Fruit fly (Drosophila melanogaster) whole organism, wandering third instar larva: Measurements from ENCODE around the gene Atg8a.

Experiments used
- CG32264 ChIP-seq: fragments of 200-800 bp; sonication (Bioruptor generic); optimal IDR thresholded peaks from 2 replicates; lab custom pipeline; 2016; ENCODE audit warnings: missing biosample characterization, missing genetic modification characterization
- CG9705 ChIP-seq: fragments of 200-800 bp; sonication (Bioruptor generic); optimal IDR thresholded peaks from 2 replicates; lab custom pipeline; 2018; ENCODE audit warnings: missing biosample characterization, mild to moderate bottlenecking, missing genetic modification characterization
- CrebA ChIP-seq: fragments of 200-800 bp; sonication (Bioruptor generic); optimal IDR thresholded peaks from 2 replicates; lab custom pipeline; 2016; ENCODE audit warnings: missing biosample characterization, mild to moderate bottlenecking, missing genetic modification characterization, borderline replicate concordance
- Dfd ChIP-seq: fragments of >200 bp; optimal IDR thresholded peaks from 2 replicates; lab custom pipeline; 2017; ENCODE audit warnings: missing biosample characterization, missing genetic modification characterization
- Dif ChIP-seq: fragments of 200-275, 200-300 bp; sonication (Bioruptor generic); optimal IDR thresholded peaks from 2 replicates; lab custom pipeline; 2018; ENCODE audit warnings: missing biosample characterization, missing genetic modification characterization; ENCODE audit not compliant: partially characterized antibody
- GATAd ChIP-seq: sonication (Bioruptor generic); optimal IDR thresholded peaks from 2 replicates; lab custom pipeline; 2016; ENCODE audit warnings: missing biosample characterization, missing genetic modification characterization
- HLH106 ChIP-seq: fragments of 200-800 bp; optimal IDR thresholded peaks from 3 replicates; lab custom pipeline; 2019; ENCODE audit warnings: missing biosample characterization, mild to moderate bottlenecking, missing genetic modification characterization, moderate library complexity
- Hnf4 ChIP-seq: fragments of 200-800 bp; sonication (Bioruptor generic); optimal IDR thresholded peaks from 2 replicates; lab custom pipeline; 2016; ENCODE audit warnings: missing biosample characterization, mild to moderate bottlenecking, missing genetic modification characterization
- Hr83 ChIP-seq: fragments of 200-300 bp; sonication (Bioruptor generic); optimal IDR thresholded peaks from 2 replicates; lab custom pipeline; 2016; ENCODE audit warnings: missing biosample characterization, mild to moderate bottlenecking, missing genetic modification characterization, moderate library complexity; ENCODE audit not compliant: poor library complexity, severe bottlenecking
- Jra ChIP-seq: sonication (Bioruptor generic); optimal IDR thresholded peaks from 2 replicates; lab custom pipeline; 2016; ENCODE audit warnings: missing biosample characterization, missing genetic modification characterization
- Myc ChIP-seq: fragments of >200 bp; optimal IDR thresholded peaks from 2 replicates; lab custom pipeline; 2017
- N ChIP-seq: fragments of >200 bp; optimal IDR thresholded peaks from 2 replicates; lab custom pipeline; 2018; ENCODE audit warnings: missing biosample characterization, missing external identifiers, missing genetic modification characterization
- OdsH ChIP-seq: fragments of 200-800 bp; sonication (Bioruptor generic); optimal IDR thresholded peaks from 2 replicates; lab custom pipeline; 2016; ENCODE audit warnings: missing biosample characterization, mild to moderate bottlenecking, missing genetic modification characterization
- Rel ChIP-seq, 2 experiments: fragments of 200-800 bp; sonication (Bioruptor generic) in 1 of 2; optimal IDR thresholded peaks; 2 replicates in 1 of 2; 3 replicates in 1 of 2; lab custom pipeline; 2016 to 2019; ENCODE audit warnings: mild to moderate bottlenecking in 2 of 2, missing biosample characterization in 2 of 2, missing genetic modification characterization in 2 of 2, moderate library complexity in 1 of 2
- Sp1 ChIP-seq: fragments of 200-800 bp; sonication (Bioruptor generic); optimal IDR thresholded peaks from 3 replicates; lab custom pipeline; 2019; ENCODE audit warnings: missing biosample characterization, mild to moderate bottlenecking, missing genetic modification characterization, moderate library complexity
- Vsx2 ChIP-seq: fragments of 200-300, 225-300 bp; sonication (Bioruptor generic); optimal IDR thresholded peaks from 2 replicates; lab custom pipeline; 2018; ENCODE audit warnings: missing biosample characterization, missing genetic modification characterization; ENCODE audit not compliant: partially characterized antibody
- br ChIP-seq: fragments of 200-800 bp; sonication (Bioruptor generic); optimal IDR thresholded peaks from 2 replicates; lab custom pipeline; 2016; ENCODE audit warnings: missing biosample characterization, missing genetic modification characterization
- brk ChIP-seq: fragments of 200-800 bp; sonication (Bioruptor generic); optimal IDR thresholded peaks from 2 replicates; lab custom pipeline; 2016; ENCODE audit warnings: missing biosample characterization, mild to moderate bottlenecking, missing genetic modification characterization
- dl ChIP-seq, 2 experiments: fragments of 175-275, 200-275 bp in 1 of 2; fragments of 200-275 bp in 1 of 2; sonication (Bioruptor generic); optimal IDR thresholded peaks; lab custom pipeline; 2018; ENCODE audit warnings: mild to moderate bottlenecking in 2 of 2, missing biosample characterization in 2 of 2, missing genetic modification characterization in 2 of 2, moderate library complexity in 2 of 2; ENCODE audit not compliant: partially characterized antibody in 2 of 2, insufficient read depth in 1 of 2
- dmrt93B ChIP-seq: fragments of 200-800 bp; sonication (Bioruptor generic); optimal IDR thresholded peaks from 2 replicates; lab custom pipeline; 2018; ENCODE audit warnings: missing biosample characterization, mild to moderate bottlenecking, missing genetic modification characterization
- dsf ChIP-seq: sonication (Bioruptor generic); optimal IDR thresholded peaks from 2 replicates; lab custom pipeline; 2016; ENCODE audit warnings: missing biosample characterization, missing genetic modification characterization, borderline replicate concordance
- ey ChIP-seq: fragments of 200-800 bp; sonication (Bioruptor generic); optimal IDR thresholded peaks from 2 replicates; lab custom pipeline; 2016; ENCODE audit warnings: missing biosample characterization, missing genetic modification characterization
- foxo ChIP-seq, 2 experiments: fragments of 200-800 bp; sonication (Bioruptor generic); optimal IDR thresholded peaks; 2 replicates in 1 of 2; 3 replicates in 1 of 2; lab custom pipeline; 2016 to 2017; ENCODE audit warnings: missing biosample characterization in 2 of 2, missing genetic modification characterization in 2 of 2
- fru ChIP-seq: fragments of 200-800 bp; sonication (Bioruptor generic); optimal IDR thresholded peaks from 3 replicates; lab custom pipeline; 2016; ENCODE audit warnings: missing biosample characterization, mild to moderate bottlenecking, missing genetic modification characterization
- h ChIP-seq: fragments of 200-800 bp; sonication (Bioruptor generic); optimal IDR thresholded peaks from 3 replicates; lab custom pipeline; 2016; ENCODE audit warnings: missing biosample characterization, mild to moderate bottlenecking, missing genetic modification characterization
- jim ChIP-seq: fragments of 175-275, 200-325 bp; sonication (Bioruptor generic); optimal IDR thresholded peaks from 2 replicates; lab custom pipeline; 2016; ENCODE audit warnings: missing biosample characterization, mild to moderate bottlenecking, missing genetic modification characterization
- lola ChIP-seq: fragments of >200 bp; optimal IDR thresholded peaks from 2 replicates; lab custom pipeline; 2017; ENCODE audit warnings: missing biosample characterization, missing genetic modification characterization
- pan ChIP-seq: fragments of >200 bp; optimal IDR thresholded peaks from 2 replicates; lab custom pipeline; 2017
- psq ChIP-seq: fragments of 200-800 bp; sonication (Bioruptor generic); optimal IDR thresholded peaks from 3 replicates; lab custom pipeline; 2017; ENCODE audit warnings: missing biosample characterization, mild to moderate bottlenecking, missing genetic modification characterization, moderate library complexity
- rgr ChIP-seq: fragments of 200-800 bp; sonication (Bioruptor generic); optimal IDR thresholded peaks from 3 replicates; lab custom pipeline; 2016; ENCODE audit warnings: missing biosample characterization, mild to moderate bottlenecking, missing genetic modification characterization
- tai ChIP-seq: sonication (Bioruptor generic); optimal IDR thresholded peaks from 2 replicates; lab custom pipeline; 2016; ENCODE audit warnings: missing biosample characterization, missing genetic modification characterization
- usp ChIP-seq: fragments of >200 bp; optimal IDR thresholded peaks from 2 replicates; lab custom pipeline; 2017; ENCODE audit warnings: missing biosample characterization, missing genetic modification characterization
- woc ChIP-seq: sonication (Bioruptor generic); optimal IDR thresholded peaks from 2 replicates; lab custom pipeline; 2016; ENCODE audit warnings: missing biosample characterization, mild to moderate bottlenecking, missing genetic modification characterization

Gene Atg8a

DNA sequence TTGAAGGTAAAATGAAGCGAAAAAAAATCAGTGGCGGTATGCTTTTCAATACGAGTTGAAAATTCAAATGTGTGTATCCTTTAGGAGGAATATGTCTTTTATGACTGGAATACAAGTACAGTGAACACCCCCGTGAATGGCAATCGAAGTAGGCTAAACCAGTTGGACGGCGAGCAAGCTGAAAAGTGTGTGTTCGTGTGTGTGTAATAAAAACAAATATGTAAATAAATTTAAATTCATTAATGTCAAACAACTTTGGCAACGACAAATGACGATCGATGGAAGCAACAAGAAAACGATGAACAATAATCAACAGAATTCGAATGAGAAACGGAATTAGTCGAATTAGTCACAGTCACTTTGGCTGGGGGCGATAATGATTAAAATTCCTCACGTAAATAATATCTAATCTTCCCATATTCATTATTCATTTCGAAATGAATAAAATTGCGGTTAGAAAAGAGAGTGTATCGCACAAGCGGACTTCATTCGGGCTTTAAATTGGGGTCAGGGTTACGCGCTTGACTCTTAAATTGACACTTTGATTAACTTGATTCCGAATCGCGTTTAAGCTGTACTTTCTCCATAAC lies 41.9 kb downstream of the Atg8a start:
- TF ChIP-seq CG32264 (GFP tag; lab: Kevin White, UChicago), result no peak
- TF ChIP-seq Dfd (GFP tag; lab: Kevin White, UChicago), result no peak
- TF ChIP-seq foxo (GFP tag; optimal IDR thresholded peaks at IDR 0.05; lab: Kevin White, UChicago), result no peak
- no peak for TF ChIP-seq Hnf4
- no peak for TF ChIP-seq lola (GFP tag; lab: Kevin White, UChicago)
- no peak for TF ChIP-seq HLH106 (tag; lab: Kevin White, UChicago)
- TF ChIP-seq pan (lab: Kevin White, UChicago), result no peak
- TF ChIP-seq CG9705 (GFP tag; lab: Kevin White, UChicago), result no peak
- TF ChIP-seq usp (GFP tag; lab: Kevin White, UChicago), result no peak
- no peak for TF ChIP-seq N (GFP tag; lab: Kevin White, UChicago)
- no peak for TF ChIP-seq Sp1 (GFP tag; lab: Kevin White, UChicago)
- TF ChIP-seq psq (GFP tag; lab: Kevin White, UChicago), result no peak
- no peak for TF ChIP-seq CrebA (GFP tag; lab: Kevin White, UChicago)
- no peak for TF ChIP-seq dl (GFP tag; optimal IDR thresholded peaks at IDR 0.05; lab: Kevin White, UChicago; ENCODE audit: insufficient read depth in 1 of 2, partially characterized antibody in 2 of 2)
- no peak for TF ChIP-seq Rel (GFP tag; optimal IDR thresholded peaks at IDR 0.05; lab: Kevin White, UChicago)
- no peak for TF ChIP-seq Rel (tag; optimal IDR thresholded peaks at IDR 0.05; lab: Kevin White, UChicago)
- no peak for TF ChIP-seq GATAd (GFP tag; lab: Kevin White, UChicago)
- TF ChIP-seq fru (GFP tag; lab: Kevin White, UChicago), result no peak
- TF ChIP-seq Jra (GFP tag; lab: Kevin White, UChicago), result no peak
- no peak for TF ChIP-seq Dif (GFP tag; lab: Kevin White, UChicago)

dm6 chrX:10723488-10724254 lies 44.5 kb downstream of the Atg8a start:
- TF ChIP-seq fru (GFP tag; lab: Kevin White, UChicago) (peak; percentile 35), woc (peak; percentile 17), Sp1 (GFP tag; lab: Kevin White, UChicago) (no peak), dsf (GFP tag; lab: Kevin White, UChicago) (no peak), jim (GFP tag; lab: Kevin White, UChicago) (no peak), rgr (GFP tag; lab: Kevin White, UChicago) (peak; percentile 28), Myc (lab: Kevin White, UChicago) (no peak), N (GFP tag; lab: Kevin White, UChicago) (no peak), Vsx2 (GFP tag; lab: Kevin White, UChicago) (no peak), tai (GFP tag; lab: Kevin White, UChicago) (no peak), HLH106 (tag; lab: Kevin White, UChicago) (peak; percentile 34), h (GFP tag; lab: Kevin White, UChicago) (peak; percentile 57), foxo (GFP tag; optimal IDR thresholded peaks at IDR 0.05; lab: Kevin White, UChicago) (peak in 1 of 2 experiments; percentile 49), Rel (GFP tag; optimal IDR thresholded peaks at IDR 0.05; lab: Kevin White, UChicago) (no peak), Rel (tag; optimal IDR thresholded peaks at IDR 0.05; lab: Kevin White, UChicago) (no peak), brk (no peak), OdsH (peak; percentile 22), psq (GFP tag; lab: Kevin White, UChicago) (peak; percentile 34), Dif (GFP tag; lab: Kevin White, UChicago) (no peak), dmrt93B (GFP tag; lab: Kevin White, UChicago) (peak; percentile 13), Hr83 (GFP tag; lab: Kevin White, UChicago) (no peak), CG9705 (GFP tag; lab: Kevin White, UChicago) (no peak), br (GFP tag; lab: Kevin White, UChicago) (peak; percentile 11), ey (GFP tag; lab: Kevin White, UChicago) (peak; percentile 42), Hnf4 (peak; percentile 45)
